Fruit fly (Drosophila melanogaster) S2 (cell line): ENCODE data around the gene CG17681.

Experiments used
- CG8478 ChIP-seq: fragments of >200 bp; optimal IDR thresholded peaks from 2 replicates; lab custom pipeline; 2018
- CTCF ChIP-seq, 2 experiments: fragments of >200 bp; optimal IDR thresholded peaks; 2 replicates each; lab custom pipeline; 2018

The CG17681 gene

DNA sequence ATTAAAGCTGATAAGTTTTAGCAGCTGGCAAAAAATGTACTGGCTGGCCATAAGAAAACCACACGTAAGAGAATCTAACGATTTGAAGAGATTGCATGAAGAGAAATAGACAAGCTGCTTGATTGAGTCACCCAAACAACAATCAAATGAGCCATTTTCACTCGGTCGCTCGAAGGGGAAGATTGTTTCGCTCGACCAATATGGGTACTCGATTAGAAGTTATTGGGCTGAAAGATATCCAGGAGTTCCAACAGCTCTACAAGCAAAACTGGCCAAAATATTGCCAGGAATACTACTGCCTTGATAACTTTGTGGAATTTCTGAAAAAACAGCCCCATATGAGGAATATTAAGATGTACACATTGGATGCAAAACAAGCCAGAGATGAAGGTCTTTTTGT lies 3.0 kb downstream of the CG17681 start, which contains the start of gene CG5783:
Gene CG5783, plus strand, starts transcription at position 167 of the 400 bp plus-strand sequence.
- TF ChIP-seq CTCF (optimal IDR thresholded peaks at IDR 0.05; lab: Kevin White, UChicago), result no peak
- no peak for TF ChIP-seq CG8478

DNA sequence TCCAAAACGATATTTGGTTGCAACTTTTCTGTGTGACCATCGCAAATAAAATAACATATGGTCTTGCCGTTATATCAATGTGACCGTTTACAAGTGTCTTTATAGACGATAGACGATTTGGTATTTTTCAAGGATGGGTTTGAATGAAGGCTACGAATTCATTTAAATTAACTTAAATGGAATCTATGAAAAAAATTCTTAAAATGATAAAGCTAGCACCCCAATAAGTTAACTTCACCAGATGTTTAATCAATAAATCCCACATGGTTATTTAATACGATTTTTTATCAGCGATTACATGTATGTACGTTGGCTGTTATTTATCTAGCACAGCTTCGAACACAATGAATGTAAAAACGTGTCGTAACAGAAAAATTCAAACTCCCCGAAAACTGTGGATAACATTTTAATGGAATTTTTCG lies 5.7 kb downstream of the CG17681 start:
- TF ChIP-seq CG8478, result no peak
- TF ChIP-seq CTCF (optimal IDR thresholded peaks at IDR 0.05; lab: Kevin White, UChicago), result peak in 1 of 2 experiments; percentile 10

DNA sequence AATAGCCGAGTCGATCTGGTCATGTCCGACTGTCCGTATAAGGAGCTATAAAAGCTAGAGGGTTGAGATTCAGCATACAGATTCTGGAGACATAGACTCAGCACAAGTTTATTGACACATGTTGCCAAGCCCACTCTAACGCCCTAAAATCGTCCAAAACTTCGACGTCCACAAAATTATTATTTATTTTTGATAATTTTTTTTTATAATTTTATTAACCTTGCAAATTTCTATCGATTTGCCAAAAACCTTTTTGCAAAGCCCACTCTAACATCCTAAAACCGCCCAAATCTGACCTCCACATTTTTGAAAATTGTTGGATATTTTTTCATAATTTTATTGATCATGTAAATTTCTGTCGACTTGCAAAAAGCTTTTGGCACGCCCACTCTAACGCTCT lies 6.2 kb downstream of the CG17681 start, which contains the start of gene JMJD4:
Gene JMJD4, minus strand, starts transcription at position 101 of the 400 bp plus-strand sequence.
- TF ChIP-seq CTCF (optimal IDR thresholded peaks at IDR 0.05; lab: Kevin White, UChicago) (no peak), CG8478 (no peak)

DNA sequence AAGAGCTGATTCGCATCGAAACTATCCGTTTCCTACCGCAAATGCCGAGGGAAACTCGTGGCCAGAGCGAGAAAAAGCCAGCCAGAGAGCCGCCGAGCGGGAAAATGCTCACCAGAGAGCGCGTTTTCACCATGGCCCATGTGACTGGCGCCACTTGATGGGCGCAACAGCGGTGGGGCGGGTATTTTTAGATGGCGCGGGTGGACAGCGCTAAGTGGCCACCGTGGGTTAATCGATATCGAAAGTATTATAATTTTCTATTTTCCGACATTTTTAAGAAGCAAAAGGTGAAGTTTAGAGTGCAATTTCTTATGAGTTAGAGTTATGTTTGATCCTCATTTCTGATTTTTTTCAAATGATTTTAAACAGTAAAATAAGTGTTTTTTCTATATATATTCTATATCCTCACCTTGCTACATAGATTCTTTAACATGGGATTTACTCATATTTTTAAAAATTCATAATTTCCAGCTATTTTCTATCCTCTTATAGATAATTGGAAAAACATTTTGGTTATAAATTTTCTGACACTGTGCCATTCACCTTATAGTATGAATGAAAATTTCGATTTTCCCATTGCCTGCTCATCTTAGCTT lies 31.8 kb downstream of the CG17681 start, which contains the start of gene Ptp36E:
Gene Ptp36E, minus strand, starts transcription at position 360 of the 596 bp plus-strand sequence.
- no peak for TF ChIP-seq CG8478
- TF ChIP-seq CTCF (optimal IDR thresholded peaks at IDR 0.05; lab: Kevin White, UChicago), result no peak

DNA sequence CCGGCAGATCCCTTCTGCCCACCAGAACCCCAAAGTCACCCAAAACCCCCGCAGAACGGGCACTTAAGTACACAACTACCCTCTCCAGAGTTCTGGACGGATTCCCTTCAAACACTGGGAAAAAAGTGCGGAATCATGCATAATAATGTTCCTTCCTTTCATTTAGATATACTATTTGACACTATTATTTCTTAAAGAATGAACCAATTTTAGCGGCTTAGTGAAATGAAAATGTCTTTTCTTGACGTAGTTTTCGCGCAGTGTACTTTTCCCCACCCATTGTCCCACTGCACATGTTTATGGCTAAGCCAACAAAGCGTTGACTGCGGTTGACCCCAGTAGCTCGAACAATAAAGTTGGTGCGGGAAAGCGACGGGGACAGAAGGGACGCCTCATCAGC lies 33.8 kb downstream of the CG17681 start:
- TF ChIP-seq CG8478, result no peak
- no peak for TF ChIP-seq CTCF (optimal IDR thresholded peaks at IDR 0.05; lab: Kevin White, UChicago)

DNA sequence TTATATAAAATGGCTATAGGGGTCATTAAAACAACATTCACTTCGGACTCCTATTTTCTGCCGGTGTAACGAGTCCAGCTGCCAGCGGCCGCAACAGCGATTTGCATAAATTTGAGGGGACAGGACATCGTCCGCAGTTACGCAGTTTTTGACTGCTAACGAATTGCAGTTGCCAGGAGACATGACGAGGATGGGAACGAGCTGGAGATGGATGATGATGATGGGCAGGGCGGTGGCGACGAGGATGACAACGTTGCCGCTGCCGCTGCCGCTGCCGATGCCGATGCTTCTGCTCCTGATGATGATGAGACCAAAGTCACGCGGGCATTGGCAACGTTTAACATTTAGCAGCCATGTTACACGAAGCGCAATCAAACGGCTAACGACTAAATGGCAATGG lies 49.9 kb downstream of the CG17681 start:
- no peak for TF ChIP-seq CTCF (optimal IDR thresholded peaks at IDR 0.05; lab: Kevin White, UChicago)
- TF ChIP-seq CG8478, result no peak
